Fruit fly (Drosophila melanogaster) whole organism, embryonic: ENCODE results near the gene Cpr65Ea.
A peak's percentile ranks its signal among the peaks of the same experiment; 100 is the strongest.

ENCODE experiments used
- Adf1 ChIP-seq: fragments of 200-800 bp; sonication (Bioruptor generic); IDR thresholded peaks from 2 replicates; pipeline ENCODE4 v1.3.6; 2022; ENCODE audit warnings: missing biosample characterization, missing genetic modification characterization
- Aef1 ChIP-seq: fragments of 200-800 bp; sonication (Bioruptor generic); IDR thresholded peaks from 3 replicates; pipeline ENCODE4 v1.3.6; 2022; ENCODE audit warnings: missing biosample characterization, missing genetic modification characterization
- Blimp-1 ChIP-seq: fragments of 200-800 bp; sonication (Bioruptor generic); optimal IDR thresholded peaks from 3 replicates; lab custom pipeline; 2018; ENCODE audit warnings: missing biosample characterization, missing genetic modification characterization, mild to moderate bottlenecking, moderate library complexity, missing genetic modification reagents
- CG10147 ChIP-seq: fragments of 200-800 bp; sonication (Bioruptor generic); optimal IDR thresholded peaks from 2 replicates; lab custom pipeline; 2019; ENCODE audit warnings: missing biosample characterization, mild to moderate bottlenecking, missing genetic modification characterization, moderate library complexity
- CG10654 ChIP-seq: fragments of 200-800 bp; sonication (Bioruptor generic); optimal IDR thresholded peaks from 2 replicates; lab custom pipeline; 2016; ENCODE audit warnings: missing biosample characterization, missing genetic modification characterization
- CG10959 ChIP-seq: fragments of 200-800 bp; sonication (Bioruptor generic); IDR thresholded peaks from 2 replicates; pipeline ENCODE4 v1.3.6; 2022; ENCODE audit warnings: missing biosample characterization, missing genetic modification characterization
- CG12104 ChIP-seq: fragments of 200-800 bp; sonication (Bioruptor generic); optimal IDR thresholded peaks from 3 replicates; lab custom pipeline; 2016; ENCODE audit warnings: missing biosample characterization, missing genetic modification characterization
- CG12391 ChIP-seq: fragments of 200-800 bp; sonication (Bioruptor generic); optimal IDR thresholded peaks from 3 replicates; lab custom pipeline; 2018; ENCODE audit warnings: missing biosample characterization, mild to moderate bottlenecking, missing genetic modification characterization, moderate library complexity
- CG14441 ChIP-seq: fragments of 200-800 bp; sonication (Bioruptor generic); IDR thresholded peaks from 2 replicates; pipeline ENCODE4 v1.3.6; 2022; ENCODE audit warnings: missing biosample characterization, missing genetic modification characterization
- CG1603 ChIP-seq: fragments of 200-800 bp; sonication (Bioruptor generic); optimal IDR thresholded peaks from 2 replicates; lab custom pipeline; 2019; ENCODE audit warnings: missing biosample characterization, mild to moderate bottlenecking, missing genetic modification characterization, moderate library complexity
- CG1647 ChIP-seq: fragments of 200-800 bp; sonication (Bioruptor generic); optimal IDR thresholded peaks from 3 replicates; lab custom pipeline; 2016; ENCODE audit warnings: missing biosample characterization, missing genetic modification characterization
- CG16779 ChIP-seq: fragments of 200-800 bp; sonication (Bioruptor generic); IDR thresholded peaks from 2 replicates; pipeline ENCODE4 v1.3.6; 2022; ENCODE audit warnings: missing biosample characterization, missing genetic modification characterization
- CG18262 ChIP-seq: fragments of 200-800 bp; optimal IDR thresholded peaks from 3 replicates; lab custom pipeline; 2019; ENCODE audit warnings: missing biosample characterization, mild to moderate bottlenecking, missing genetic modification characterization, moderate library complexity
- CG2875 ChIP-seq: fragments of 200-800 bp; sonication (Bioruptor generic); optimal IDR thresholded peaks from 2 replicates; lab custom pipeline; 2017; ENCODE audit warnings: missing biosample characterization, mild to moderate bottlenecking, missing genetic modification characterization, missing genetic modification reagents
- CG2889 ChIP-seq: fragments of 200-800 bp; sonication (Bioruptor generic); IDR thresholded peaks from 3 replicates; pipeline ENCODE4 v1.3.6; 2022; ENCODE audit warnings: missing biosample characterization, missing genetic modification characterization
- CG32532 ChIP-seq: fragments of 200-800 bp; sonication (Bioruptor generic); IDR thresholded peaks from 2 replicates; pipeline ENCODE4 v1.3.6; 2022; ENCODE audit warnings: missing biosample characterization, missing genetic modification characterization
- CG34224 ChIP-seq: fragments of 200-800 bp; sonication (Bioruptor generic); IDR thresholded peaks from 3 replicates; pipeline ENCODE4 v1.3.6; 2022; ENCODE audit warnings: missing biosample characterization, missing genetic modification characterization; ENCODE audit not compliant: partially characterized antibody
- CG34422 ChIP-seq: fragments of 200-800 bp; sonication (Bioruptor generic); IDR thresholded peaks from 3 replicates; pipeline ENCODE4 v1.3.6; 2022; ENCODE audit warnings: missing biosample characterization, missing genetic modification characterization
- CG4617 ChIP-seq: fragments of 200-800 bp; sonication (Bioruptor generic); optimal IDR thresholded peaks from 3 replicates; lab custom pipeline; 2016; ENCODE audit warnings: missing biosample characterization, missing genetic modification characterization, borderline replicate concordance
- CG5180 ChIP-seq: fragments of 200-800 bp; sonication (Bioruptor generic); optimal IDR thresholded peaks from 3 replicates; lab custom pipeline; 2017; ENCODE audit warnings: missing biosample characterization, missing genetic modification characterization, mild to moderate bottlenecking, moderate library complexity, missing genetic modification reagents
- CG6654 ChIP-seq: fragments of 200-800 bp; sonication (Bioruptor generic); optimal IDR thresholded peaks from 2 replicates; lab custom pipeline; 2017; ENCODE audit warnings: missing biosample characterization, mild to moderate bottlenecking, missing genetic modification characterization
- CG7556 ChIP-seq: fragments of 200-800 bp; sonication (Bioruptor generic); optimal IDR thresholded peaks from 2 replicates; lab custom pipeline; 2017; ENCODE audit warnings: missing biosample characterization, mild to moderate bottlenecking, missing genetic modification characterization
- CG9609 ChIP-seq: fragments of 200-800 bp; sonication (Bioruptor generic); optimal IDR thresholded peaks from 3 replicates; lab custom pipeline; 2016; ENCODE audit warnings: missing biosample characterization, missing genetic modification characterization
- Eip74EF ChIP-seq, 2 experiments: fragments of 200-800 bp in 1 of 2; fragments of >200 bp in 1 of 2; sonication (Bioruptor generic) in 1 of 2; optimal IDR thresholded peaks; 2 replicates each; lab custom pipeline; 2017 to 2019; ENCODE audit warnings: missing biosample characterization in 2 of 2, missing genetic modification characterization in 2 of 2, mild to moderate bottlenecking in 1 of 2, moderate library complexity in 1 of 2
- Ets97D ChIP-seq: fragments of 200-800 bp; sonication (Bioruptor generic); optimal IDR thresholded peaks from 3 replicates; lab custom pipeline; 2016; ENCODE audit warnings: missing biosample characterization, missing genetic modification characterization
- Pdp1 ChIP-seq, 2 experiments: fragments of 200-800 bp; sonication (Bioruptor generic); optimal IDR thresholded peaks; 3 replicates each; lab custom pipeline; 2016; ENCODE audit warnings: missing biosample characterization in 2 of 2, missing genetic modification characterization in 2 of 2, mild to moderate bottlenecking in 1 of 2, moderate library complexity in 1 of 2
- TFAM ChIP-seq: fragments of 200-800 bp; sonication (Bioruptor generic); optimal IDR thresholded peaks from 2 replicates; lab custom pipeline; 2017; ENCODE audit warnings: missing biosample characterization, missing genetic modification characterization, inconsistent platforms
- Taf1 ChIP-seq: fragments of 200-800 bp; sonication (Bioruptor generic); IDR thresholded peaks from 2 replicates; pipeline ENCODE4 v1.3.6; 2022; ENCODE audit warnings: missing biosample characterization, missing genetic modification characterization
- bigmax ChIP-seq: fragments of 200-800 bp; sonication (Bioruptor generic); optimal IDR thresholded peaks from 2 replicates; lab custom pipeline; 2018; ENCODE audit warnings: missing biosample characterization, mild to moderate bottlenecking, missing genetic modification characterization
- cad ChIP-seq: fragments of >200 bp; optimal IDR thresholded peaks from 2 replicates; lab custom pipeline; 2017; ENCODE audit warnings: missing biosample characterization, missing genetic modification characterization
- crp ChIP-seq, 2 experiments: fragments of 200-800 bp; sonication (Bioruptor generic); optimal IDR thresholded peaks; 2 replicates in 1 of 2; 3 replicates in 1 of 2; lab custom pipeline; 2017; ENCODE audit warnings: missing biosample characterization in 2 of 2, missing genetic modification characterization in 2 of 2, mild to moderate bottlenecking in 1 of 2, moderate library complexity in 1 of 2
- dan ChIP-seq: fragments of 200-800 bp; sonication (Bioruptor generic); IDR thresholded peaks from 2 replicates; pipeline ENCODE4 v1.3.6; 2022; ENCODE audit warnings: missing biosample characterization, missing genetic modification characterization
- ewg ChIP-seq: fragments of 200-800 bp; sonication (Bioruptor generic); optimal IDR thresholded peaks from 3 replicates; lab custom pipeline; 2017; ENCODE audit warnings: mild to moderate bottlenecking, missing biosample characterization, missing genetic modification reagents, missing genetic modification characterization
- gce ChIP-seq: fragments of 200-800 bp; sonication (Bioruptor generic); IDR thresholded peaks from 3 replicates; pipeline ENCODE4 v1.3.6; 2022; ENCODE audit warnings: missing biosample characterization, missing genetic modification characterization
- lola ChIP-seq, 3 experiments: fragments of >200 bp in 2 of 3; fragments of 200-800 bp in 1 of 3; sonication (Bioruptor generic) in 1 of 3; optimal IDR thresholded peaks; 2 replicates each; lab custom pipeline; 2017 to 2019; ENCODE audit warnings: missing biosample characterization in 3 of 3, missing genetic modification characterization in 3 of 3, mild to moderate bottlenecking in 1 of 3, moderate library complexity in 1 of 3
- lov ChIP-seq, 2 experiments: fragments of 200-800 bp in 1 of 2; fragments of >200 bp in 1 of 2; sonication (Bioruptor generic) in 1 of 2; IDR thresholded peaks in 1 of 2; optimal IDR thresholded peaks in 1 of 2; 2 replicates in 1 of 2; 3 replicates in 1 of 2; pipeline versions ENCODE4 v1.3.6 to Lab custom; 2017 to 2022; ENCODE audit warnings: missing biosample characterization in 1 of 2, missing genetic modification characterization in 1 of 2
- maf-S ChIP-seq: fragments of 200-800 bp; sonication (Bioruptor generic); optimal IDR thresholded peaks from 2 replicates; lab custom pipeline; 2016; ENCODE audit warnings: missing biosample characterization, missing genetic modification characterization
- nerfin-1 ChIP-seq: fragments of 200-800 bp; sonication (Bioruptor generic); optimal IDR thresholded peaks from 3 replicates; lab custom pipeline; 2019; ENCODE audit warnings: missing biosample characterization, mild to moderate bottlenecking, missing genetic modification characterization, moderate library complexity
- nmo ChIP-seq: fragments of 200-800 bp; sonication (Bioruptor generic); optimal IDR thresholded peaks from 2 replicates; lab custom pipeline; 2018; ENCODE audit warnings: missing biosample characterization, mild to moderate bottlenecking, missing genetic modification characterization, moderate library complexity
- peb ChIP-seq: fragments of 200-800 bp; sonication (Bioruptor generic); IDR thresholded peaks from 2 replicates; pipeline ENCODE4 v1.3.6; 2022; ENCODE audit warnings: missing biosample characterization, missing genetic modification characterization
- pita ChIP-seq: fragments of 200-800 bp; sonication (Bioruptor generic); optimal IDR thresholded peaks from 2 replicates; lab custom pipeline; 2017; ENCODE audit warnings: missing biosample characterization, mild to moderate bottlenecking, missing genetic modification characterization
- sima ChIP-seq: fragments of 200-800 bp; sonication (Bioruptor generic); optimal IDR thresholded peaks from 2 replicates; lab custom pipeline; 2016; ENCODE audit warnings: missing biosample characterization, missing genetic modification characterization
- sob ChIP-seq: fragments of 200-800 bp; sonication (Bioruptor generic); IDR thresholded peaks from 2 replicates; pipeline ENCODE4 v1.3.6; 2022; ENCODE audit warnings: missing biosample characterization, missing genetic modification characterization
- vnd ChIP-seq: fragments of 200-800 bp; sonication (Bioruptor generic); IDR thresholded peaks from 3 replicates; pipeline ENCODE4 v1.3.6; 2022; ENCODE audit warnings: missing biosample characterization, missing genetic modification characterization; ENCODE audit not compliant: partially characterized antibody
- zf30C ChIP-seq: fragments of 200-800 bp; sonication (Bioruptor generic); optimal IDR thresholded peaks from 3 replicates; lab custom pipeline; 2018; ENCODE audit warnings: missing biosample characterization, mild to moderate bottlenecking, missing genetic modification characterization

The Cpr65Ea gene

dm6 chr3L:7133699-7134655 lies 47.6 kb upstream of the Cpr65Ea start, which contains the start of gene melt (continued):
- TF ChIP-seq Pdp1 (GFP tag; optimal IDR thresholded peaks at IDR 0.05; lab: Kevin White, UChicago) (peak; percentile 84 to 90), CG34224 (GFP tag; lab: Robert Waterston, UW) (peak; percentile 9; the same call in 1 of the 3 replicates), CG16779 (GFP tag; lab: Robert Waterston, UW) (peak; percentile 7; the same call in 1 of the 2 replicates), Eip74EF (GFP tag; optimal IDR thresholded peaks at IDR 0.05; lab: Kevin White, UChicago) (peak in 1 of 2 experiments; percentile 87), lov (optimal IDR thresholded peaks at IDR 0.05; lab: Kevin White, UChicago) (no peak), lov (GFP tag; IDR thresholded peaks at IDR 0.05; lab: Robert Waterston, UW) (0 out of 3 replicates have a peak, but pooled peaks have one; percentile 8), zf30C (GFP tag; lab: Kevin White, UChicago) (no peak), CG12104 (GFP tag; lab: Kevin White, UChicago) (peak; percentile 88), ewg (peak; percentile 74), CG9609 (GFP tag; lab: Kevin White, UChicago) (peak; percentile 82), CG2889 (peak; percentile 75), CG7556 (GFP tag; lab: Kevin White, UChicago) (peak; percentile 94), CG10959 (GFP tag; lab: Robert Waterston, UW) (peak; percentile 61; the same call in 1 of the 2 replicates), CG4617 (GFP tag; lab: Kevin White, UChicago) (peak; percentile 52), CG10654 (GFP tag; lab: Kevin White, UChicago) (peak; percentile 82), dan (peak; percentile 39; the same call in 1 of the 2 replicates), CG10147 (GFP tag; lab: Kevin White, UChicago) (peak; percentile 87), nerfin-1 (tag; lab: Kevin White, UChicago) (peak; percentile 83), Taf1 (GFP tag; lab: Robert Waterston, UW) (peak; percentile 43), CG32532 (peak; percentile 80), gce (GFP tag; lab: Robert Waterston, UW) (peak; percentile 35; the same call in 1 of the 3 replicates), pita (GFP tag; lab: Kevin White, UChicago) (peak; percentile 14), CG18262 (tag; lab: Kevin White, UChicago) (peak; percentile 94), TFAM (GFP tag; lab: Kevin White, UChicago) (peak; percentile 35), CG34422 (GFP tag; lab: Robert Waterston, UW) (peak; percentile 67), crp (GFP tag; optimal IDR thresholded peaks at IDR 0.05; lab: Kevin White, UChicago) (peak in 1 of 2 experiments; percentile 46), Adf1 (peak; percentile 52; the same call in 1 of the 2 replicates), CG6654 (GFP tag; lab: Kevin White, UChicago) (peak; percentile 65), CG1603 (tag; lab: Kevin White, UChicago) (peak; percentile 52), sob (GFP tag; lab: Robert Waterston, UW) (peak; percentile 69; the same call in 1 of the 2 replicates), CG2875 (GFP tag; lab: Kevin White, UChicago) (peak; percentile 62), nmo (GFP tag; lab: Kevin White, UChicago) (peak; percentile 94), Ets97D (GFP tag; lab: Kevin White, UChicago) (peak; percentile 87), sima (GFP tag; lab: Kevin White, UChicago) (peak; percentile 71), CG5180 (GFP tag; lab: Kevin White, UChicago) (peak; percentile 74), CG12391 (tag; lab: Kevin White, UChicago) (peak; percentile 90), bigmax (GFP tag; lab: Kevin White, UChicago) (no peak), Blimp-1 (GFP tag; lab: Kevin White, UChicago) (peak; percentile 73), maf-S (GFP tag; lab: Kevin White, UChicago) (peak; percentile 81), vnd (GFP tag; lab: Robert Waterston, UW) (peak; percentile 33; the same call in 1 of the 3 replicates), Aef1 (GFP tag; lab: Robert Waterston, UW) (peak; percentile 66; the same call in 1 of the 3 replicates), lola (GFP tag; optimal IDR thresholded peaks at IDR 0.05; lab: Kevin White, UChicago) (peak in 1 of 3 experiments; percentile 90), peb (GFP tag; lab: Robert Waterston, UW) (peak; percentile 70), cad (GFP tag; lab: Kevin White, UChicago) (no peak), CG1647 (GFP tag; lab: Kevin White, UChicago) (peak; percentile 79), CG14441 (GFP tag; lab: Robert Waterston, UW) (peak; percentile 65; the same call in 1 of the 2 replicates)
